Worm (Caenorhabditis elegans) whole organism, late embryonic: ENCODE data around the gene F56A8.3.
"Not testable (repeated sequence)": the region's sequence is repeated elsewhere in the genome, so short reads cannot be mapped to it uniquely, and the experiment has no call there.

ENCODE experiments used
- C08G9.2 ChIP-seq: sonication (generic microtip); optimal IDR thresholded peaks from 2 replicates; lab custom pipeline; 2016; ENCODE audit warnings: mild to moderate bottlenecking, missing genetic modification characterization, moderate library complexity, missing compliant biosample characterization
- C38D4.7 ChIP-seq: fragments of 200-800 bp; sonication (Bioruptor generic); optimal IDR thresholded peaks from 2 replicates; lab custom pipeline; 2018; ENCODE audit warnings: mild to moderate bottlenecking, missing genetic modification characterization, moderate library complexity, missing compliant biosample characterization
- K02D7.2 ChIP-seq: sonication (generic microtip); optimal IDR thresholded peaks from 2 replicates; lab custom pipeline; 2017; ENCODE audit warnings: mild to moderate bottlenecking, missing genetic modification characterization, missing compliant biosample characterization
- K09A11.1 ChIP-seq: sonication (generic microtip); optimal IDR thresholded peaks from 2 replicates; lab custom pipeline; 2017; ENCODE audit warnings: antibody characterized with exemption, mild to moderate bottlenecking, missing genetic modification characterization, missing compliant biosample characterization; ENCODE audit not compliant: insufficient read depth
- ahr-1 ChIP-seq: sonication (generic microtip); optimal IDR thresholded peaks from 2 replicates; lab custom pipeline; 2016; ENCODE audit warnings: missing genetic modification characterization, missing compliant biosample characterization
- ama-1 ChIP-seq: fragments of 150-350 bp; optimal IDR thresholded peaks from 2 replicates; lab custom pipeline; 2014
- ceh-14 ChIP-seq: sonication (generic microtip); optimal IDR thresholded peaks from 2 replicates; lab custom pipeline; 2016; ENCODE audit warnings: missing genotype, missing genetic modification characterization, missing compliant biosample characterization
- ceh-18 ChIP-seq: sonication (generic microtip); optimal IDR thresholded peaks from 2 replicates; lab custom pipeline; 2016; ENCODE audit warnings: missing genetic modification characterization, missing compliant biosample characterization
- ceh-19 ChIP-seq: fragments of 200-800 bp; sonication (Bioruptor generic); optimal IDR thresholded peaks from 2 replicates; lab custom pipeline; 2018; ENCODE audit warnings: mild to moderate bottlenecking, missing genetic modification characterization, missing compliant biosample characterization
- ceh-2 ChIP-seq: sonication (generic microtip); optimal IDR thresholded peaks from 2 replicates; lab custom pipeline; 2016; ENCODE audit warnings: missing genotype, missing genetic modification characterization, missing compliant biosample characterization
- ceh-31 ChIP-seq: sonication (generic microtip); optimal IDR thresholded peaks from 2 replicates; lab custom pipeline; 2016; ENCODE audit warnings: missing genetic modification characterization, missing compliant biosample characterization
- ceh-34 ChIP-seq: sonication (generic microtip); optimal IDR thresholded peaks from 2 replicates; lab custom pipeline; 2016; ENCODE audit warnings: mild to moderate bottlenecking, missing genetic modification characterization, missing compliant biosample characterization
- ceh-45 ChIP-seq: fragments of 200-800 bp; sonication (Bioruptor generic); IDR thresholded peaks from 2 replicates; pipeline ENCODE4 v1.3.6; 2022; ENCODE audit warnings: missing genetic modification reagents, missing genetic modification characterization, missing compliant biosample characterization
- ceh-6 ChIP-seq: fragments of 200-800 bp; sonication (Bioruptor generic); optimal IDR thresholded peaks from 2 replicates; lab custom pipeline; 2018; ENCODE audit warnings: mild to moderate bottlenecking, missing genetic modification characterization, missing compliant biosample characterization
- che-1 ChIP-seq: sonication (generic microtip); optimal IDR thresholded peaks from 2 replicates; lab custom pipeline; 2016; ENCODE audit warnings: mild to moderate bottlenecking, missing genetic modification characterization, missing compliant biosample characterization
- dmd-4 ChIP-seq: sonication (generic microtip); optimal IDR thresholded peaks from 2 replicates; lab custom pipeline; 2016; ENCODE audit warnings: borderline replicate concordance, missing genetic modification characterization, missing compliant biosample characterization
- elt-2 ChIP-seq: sonication (generic microtip); optimal IDR thresholded peaks from 2 replicates; lab custom pipeline; 2016; ENCODE audit warnings: missing genetic modification reagents, missing genetic modification characterization, missing compliant biosample characterization
- elt-4 ChIP-seq: sonication (generic microtip); optimal IDR thresholded peaks from 2 replicates; lab custom pipeline; 2016; ENCODE audit warnings: missing genetic modification characterization, missing compliant biosample characterization
- ets-4 ChIP-seq: sonication (generic microtip); optimal IDR thresholded peaks from 2 replicates; lab custom pipeline; 2016; ENCODE audit warnings: missing genetic modification characterization, missing compliant biosample characterization
- fax-1 ChIP-seq: sonication (generic microtip); optimal IDR thresholded peaks from 2 replicates; lab custom pipeline; 2016; ENCODE audit warnings: missing genotype, missing genetic modification characterization, missing compliant biosample characterization
- fkh-6 ChIP-seq: sonication (generic microtip); optimal IDR thresholded peaks from 2 replicates; lab custom pipeline; 2016; ENCODE audit warnings: missing genetic modification characterization, missing compliant biosample characterization
- hlh-13 ChIP-seq: fragments of 200-800 bp; sonication (Bioruptor generic); optimal IDR thresholded peaks from 2 replicates; lab custom pipeline; 2018; ENCODE audit warnings: mild to moderate bottlenecking, missing genetic modification characterization, missing compliant biosample characterization
- nhr-11 ChIP-seq: fragments of 150-350 bp; optimal IDR thresholded peaks from 2 replicates; lab custom pipeline; 2014; ENCODE audit warnings: missing biosample characterization, missing genetic modification characterization
- nhr-232 ChIP-seq: sonication (generic microtip); optimal IDR thresholded peaks from 2 replicates; lab custom pipeline; 2016; ENCODE audit warnings: missing genetic modification characterization, missing compliant biosample characterization
- npax-4 ChIP-seq: sonication (generic microtip); optimal IDR thresholded peaks from 2 replicates; lab custom pipeline; 2016; ENCODE audit warnings: missing genetic modification characterization, missing compliant biosample characterization
- odd-2 ChIP-seq: sonication (generic microtip); optimal IDR thresholded peaks from 2 replicates; lab custom pipeline; 2017; ENCODE audit warnings: antibody characterized with exemption, mild to moderate bottlenecking, missing genetic modification characterization, missing compliant biosample characterization
- pat-9 ChIP-seq: fragments of 200-800 bp; sonication (Bioruptor generic); optimal IDR thresholded peaks from 2 replicates; lab custom pipeline; 2018; ENCODE audit warnings: mild to moderate bottlenecking, missing genetic modification characterization, moderate library complexity, missing compliant biosample characterization
- pax-1 ChIP-seq: fragments of 150-350 bp; optimal IDR thresholded peaks from 2 replicates; lab custom pipeline; 2014; ENCODE audit warnings: missing biosample characterization, missing genetic modification characterization
- pha-2 ChIP-seq: sonication (generic microtip); optimal IDR thresholded peaks from 2 replicates; lab custom pipeline; 2017; ENCODE audit warnings: mild to moderate bottlenecking, missing genetic modification characterization, missing compliant biosample characterization
- pha-4 ChIP-seq: fragments of 150-350 bp; optimal IDR thresholded peaks from 2 replicates; lab custom pipeline; 2018; ENCODE audit warnings: missing biosample characterization, missing genetic modification reagents, missing genetic modification characterization
- pqm-1 ChIP-seq: sonication (generic microtip); optimal IDR thresholded peaks from 2 replicates; lab custom pipeline; 2016; ENCODE audit warnings: missing genetic modification characterization, missing compliant biosample characterization
- ref-2 ChIP-seq: sonication (generic microtip); optimal IDR thresholded peaks from 2 replicates; lab custom pipeline; 2016; ENCODE audit warnings: missing genetic modification characterization, missing compliant biosample characterization
- sox-4 ChIP-seq: sonication (generic microtip); optimal IDR thresholded peaks from 2 replicates; lab custom pipeline; 2017; ENCODE audit warnings: mild to moderate bottlenecking, missing genetic modification characterization, inconsistent platforms, missing compliant biosample characterization
- tbx-2 ChIP-seq: sonication (generic microtip); optimal IDR thresholded peaks from 2 replicates; lab custom pipeline; 2016; ENCODE audit warnings: missing genetic modification characterization, missing compliant biosample characterization
- ttx-3 ChIP-seq: sonication (generic microtip); optimal IDR thresholded peaks from 2 replicates; lab custom pipeline; 2016; ENCODE audit warnings: missing genetic modification reagents, missing genetic modification characterization, missing compliant biosample characterization
- unc-3 ChIP-seq, 2 experiments: fragments of 200-800 bp in 1 of 2; sonication (Bioruptor generic) in 1 of 2; sonication (generic microtip) in 1 of 2; conservative IDR thresholded peaks in 1 of 2; optimal IDR thresholded peaks in 1 of 2; 2 replicates each; pipeline versions ENCODE4 v1.3.6 to Lab custom; 2016 to 2022; ENCODE audit warnings: missing compliant biosample characterization in 2 of 2, missing genetic modification characterization in 2 of 2, missing genetic modification reagents in 1 of 2
- unc-55 ChIP-seq: sonication (generic microtip); optimal IDR thresholded peaks from 2 replicates; lab custom pipeline; 2017; ENCODE audit warnings: missing biosample characterization, missing genetic modification reagents, missing genetic modification characterization
- unc-86 ChIP-seq: sonication (generic microtip); optimal IDR thresholded peaks from 2 replicates; lab custom pipeline; 2016; ENCODE audit warnings: missing genetic modification characterization, missing compliant biosample characterization
- zip-5 ChIP-seq: sonication (generic microtip); optimal IDR thresholded peaks from 2 replicates; lab custom pipeline; 2016; ENCODE audit warnings: missing genetic modification characterization, missing compliant biosample characterization
- ztf-16 ChIP-seq: sonication (generic microtip); optimal IDR thresholded peaks from 2 replicates; lab custom pipeline; 2017; ENCODE audit warnings: missing genetic modification characterization, missing compliant biosample characterization

The F56A8.3 gene

ce11 chrIII:13285421-13285820 is 28.7 kb downstream of the F56A8.3 start, which contains the start of gene F56A8.8:
TSS of gene F56A8.8 (plus strand) at chrIII:13285721.
- TF ChIP-seq ceh-6 (GFP tag; lab: Kevin White, UChicago) (no peak), odd-2 (tag; lab: Kevin White, UChicago) (no peak), ceh-19 (GFP tag; lab: Kevin White, UChicago) (no peak), nhr-11 (tag; lab: Kevin White, UChicago) (no peak), unc-86 (tag; lab: Kevin White, UChicago) (no peak), pax-1 (no peak), unc-3 (GFP tag; conservative IDR thresholded peaks at IDR 0.05; lab: Robert Waterston, UW) (no peak), unc-3 (tag; optimal IDR thresholded peaks at IDR 0.05; lab: Kevin White, UChicago) (no peak), ahr-1 (no peak), ets-4 (tag; lab: Kevin White, UChicago) (no peak), unc-55 (GFP tag; lab: Kevin White, UChicago) (no peak)
- TF ChIP-seq, all 69 proteins: peak for 0

ce11 chrIII:13292971-13293514 is 36.4 kb downstream of the F56A8.3 start, which contains the start of gene set-25:
TSS of gene set-25 (minus strand) at chrIII:13293090.
- TF ChIP-seq unc-3 (GFP tag; conservative IDR thresholded peaks at IDR 0.05; lab: Robert Waterston, UW): peak; percentile 33; the same call in 1 of the 2 replicates
- peak; percentile 8 for TF ChIP-seq unc-3 (tag; optimal IDR thresholded peaks at IDR 0.05; lab: Kevin White, UChicago)
- TF ChIP-seq pat-9 (tag; lab: Kevin White, UChicago): peak; percentile 34
- peak; percentile 8 for TF ChIP-seq ztf-16
- peak; percentile 30 for TF ChIP-seq ceh-34 (tag; lab: Kevin White, UChicago)
- TF ChIP-seq K02D7.2: peak; percentile 71
- TF ChIP-seq pha-2 (tag; lab: Kevin White, UChicago): peak; percentile 12
- peak; percentile 22 for TF ChIP-seq dmd-4 (tag; lab: Kevin White, UChicago)
- TF ChIP-seq sox-4 (tag; lab: Kevin White, UChicago): peak; percentile 19
- peak; percentile 48; the same call in 1 of the 2 replicates for TF ChIP-seq ceh-45 (GFP tag; lab: Robert Waterston, UW)
- TF ChIP-seq ceh-14 (tag; lab: Kevin White, UChicago): peak; percentile 48
- peak; percentile 48 for TF ChIP-seq tbx-2 (tag; lab: Kevin White, UChicago)
- TF ChIP-seq zip-5 (tag; lab: Kevin White, UChicago): peak; percentile 44
- peak; percentile 45 for TF ChIP-seq K09A11.1 (tag; lab: Kevin White, UChicago)
- TF ChIP-seq fax-1: peak; percentile 27
- TF ChIP-seq unc-86 (tag; lab: Kevin White, UChicago): peak; percentile 50
- TF ChIP-seq elt-2: peak; percentile 47
- peak; percentile 22 for TF ChIP-seq C38D4.7 (GFP tag; lab: Kevin White, UChicago)
- peak; percentile 59 for TF ChIP-seq ceh-2
- TF ChIP-seq ttx-3 (tag; lab: Kevin White, UChicago): peak; percentile 52

ce11 chrIII:13296289-13296874 is 39.7 kb downstream of the F56A8.3 start, which contains the start of gene npp-18:
TSS of gene npp-18 (plus strand) at chrIII:13296853.
- peak; percentile 74; the same call in 1 of the 2 replicates for TF ChIP-seq unc-3 (GFP tag; conservative IDR thresholded peaks at IDR 0.05; lab: Robert Waterston, UW)
- TF ChIP-seq unc-3 (tag; optimal IDR thresholded peaks at IDR 0.05; lab: Kevin White, UChicago): not testable (repeated sequence)
- peak; percentile 62; the same call in 1 of the 2 replicates for TF ChIP-seq ceh-45 (GFP tag; lab: Robert Waterston, UW)

DNA sequence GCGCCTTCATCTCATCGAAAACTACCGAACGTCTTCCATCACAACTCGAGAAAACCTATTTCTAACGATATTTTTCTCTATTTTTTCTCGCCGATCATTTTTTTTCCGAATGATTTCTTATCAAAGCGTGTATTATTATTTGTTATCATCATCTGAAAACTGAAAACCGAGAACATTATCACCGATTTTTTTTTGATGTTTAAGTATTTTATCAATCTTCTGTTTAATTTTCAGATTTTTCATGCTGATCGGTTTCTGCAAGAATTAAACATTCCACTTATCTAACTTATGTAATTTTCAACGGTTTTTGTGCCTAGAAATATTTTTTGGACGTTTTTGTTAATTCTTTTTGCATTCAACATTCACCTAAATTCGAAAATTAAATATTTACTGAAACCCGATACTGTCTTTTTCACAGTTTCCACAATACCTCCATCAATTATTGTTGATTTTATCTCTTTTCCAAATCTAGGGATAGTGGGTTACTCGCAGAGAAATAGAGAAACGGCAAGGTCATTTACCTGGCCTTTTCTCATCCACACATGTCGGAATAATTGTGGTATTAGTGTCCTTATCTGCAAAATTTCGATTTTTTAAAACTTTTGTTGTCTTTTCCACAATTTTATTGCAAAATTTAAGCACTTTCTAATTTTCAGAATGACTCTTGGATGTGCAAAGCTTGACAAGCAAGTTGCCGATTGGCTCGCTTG is 42.2 kb downstream of the F56A8.3 start, which contains the start of gene pgm-2:
Gene pgm-2, plus strand, starts transcription at position 657 of the 710 bp plus-strand sequence.
- TF ChIP-seq elt-2: peak; percentile 51
- no peak for TF ChIP-seq ref-2 (tag; lab: Kevin White, UChicago)
- TF ChIP-seq pha-2 (tag; lab: Kevin White, UChicago): no peak

DNA sequence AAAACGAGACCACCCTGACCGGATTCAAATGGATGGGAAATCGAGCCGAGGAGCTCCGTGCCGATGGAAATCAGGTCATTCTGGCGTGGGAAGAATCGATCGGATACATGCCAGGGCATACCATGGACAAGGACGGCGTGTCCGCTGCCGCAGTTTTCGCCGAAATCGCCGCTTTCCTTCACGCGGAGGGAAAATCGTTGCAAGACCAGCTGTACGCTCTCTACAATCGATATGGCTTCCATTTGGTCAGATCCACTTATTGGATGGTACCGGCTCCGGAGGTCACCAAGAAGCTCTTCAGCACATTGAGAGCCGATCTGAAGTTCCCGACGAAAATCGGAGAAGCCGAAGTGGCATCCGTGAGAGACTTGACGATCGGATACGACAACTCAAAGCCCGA is 45.3 kb downstream of the F56A8.3 start:
- no peak for TF ChIP-seq pat-9 (tag; lab: Kevin White, UChicago)
- no peak for TF ChIP-seq pha-4 (tag; lab: Kevin White, UChicago)
- no peak for TF ChIP-seq C38D4.7 (GFP tag; lab: Kevin White, UChicago)
- TF ChIP-seq npax-4 (tag; lab: Kevin White, UChicago): no peak
- no peak for TF ChIP-seq nhr-11 (tag; lab: Kevin White, UChicago)
- no peak for TF ChIP-seq ama-1 (lab: Kevin White, UChicago)
- no peak for TF ChIP-seq che-1
- no peak for TF ChIP-seq ceh-31 (tag; lab: Kevin White, UChicago)
- no peak for TF ChIP-seq unc-55 (GFP tag; lab: Kevin White, UChicago)
- TF ChIP-seq ceh-2: no peak
- no peak for TF ChIP-seq hlh-13 (GFP tag; lab: Kevin White, UChicago)
- TF ChIP-seq nhr-232: no peak
- no peak for TF ChIP-seq fkh-6 (tag; lab: Kevin White, UChicago)
- no peak for TF ChIP-seq C08G9.2 (tag; lab: Kevin White, UChicago)
- TF ChIP-seq ceh-18 (tag; lab: Kevin White, UChicago): no peak
- TF ChIP-seq pqm-1 (tag; lab: Kevin White, UChicago): no peak
- no peak for TF ChIP-seq dmd-4 (tag; lab: Kevin White, UChicago)
- no peak for TF ChIP-seq elt-4
